Fruit fly (Drosophila melanogaster) whole organism, embryonic: Measurements from ENCODE around the gene Ldaf1.
A peak's percentile ranks its signal among the peaks of the same experiment; 100 is the strongest.

ENCODE experiments used
- Abd-B ChIP-seq: fragments of 200-800 bp; sonication (Bioruptor generic); optimal IDR thresholded peaks from 2 replicates; lab custom pipeline; 2018; ENCODE audit warnings: missing biosample characterization, mild to moderate bottlenecking, missing genetic modification characterization, moderate library complexity
- C15 ChIP-seq: fragments of 200-800 bp; sonication (Bioruptor generic); IDR thresholded peaks from 3 replicates; pipeline ENCODE4 v1.3.6; 2022; ENCODE audit warnings: missing biosample characterization, missing genetic modification characterization
- CG11695 ChIP-seq: fragments of 200-800 bp; sonication (Bioruptor generic); IDR thresholded peaks from 3 replicates; pipeline ENCODE4 v1.3.6; 2022; ENCODE audit warnings: missing biosample characterization, missing genetic modification characterization
- CG12659 ChIP-seq: fragments of 200-800 bp; sonication (Bioruptor generic); optimal IDR thresholded peaks from 3 replicates; lab custom pipeline; 2017; ENCODE audit warnings: mild to moderate bottlenecking, missing biosample characterization, missing genetic modification reagents, missing genetic modification characterization
- CG13624 ChIP-seq: fragments of 200-800 bp; sonication (Bioruptor generic); optimal IDR thresholded peaks from 2 replicates; lab custom pipeline; 2016; ENCODE audit warnings: missing biosample characterization, missing genetic modification characterization
- CG15601 ChIP-seq: fragments of 200-800 bp; sonication (Bioruptor generic); optimal IDR thresholded peaks from 3 replicates; lab custom pipeline; 2019; ENCODE audit warnings: missing biosample characterization, mild to moderate bottlenecking, missing genetic modification characterization, moderate library complexity
- CG1602 ChIP-seq: fragments of 200-800 bp; sonication (Bioruptor generic); optimal IDR thresholded peaks from 3 replicates; lab custom pipeline; 2016; ENCODE audit warnings: missing biosample characterization, missing genetic modification characterization
- CG1603 ChIP-seq: fragments of 200-800 bp; sonication (Bioruptor generic); optimal IDR thresholded peaks from 2 replicates; lab custom pipeline; 2019; ENCODE audit warnings: missing biosample characterization, mild to moderate bottlenecking, missing genetic modification characterization, moderate library complexity
- CG17612 ChIP-seq: fragments of 200-800 bp; sonication (Bioruptor generic); IDR thresholded peaks from 2 replicates; pipeline ENCODE4 v1.3.6; 2022; ENCODE audit warnings: missing biosample characterization, missing genetic modification characterization
- CG17802 ChIP-seq: fragments of 200-800 bp; sonication (Bioruptor generic); optimal IDR thresholded peaks from 2 replicates; lab custom pipeline; 2018; ENCODE audit warnings: missing biosample characterization, mild to moderate bottlenecking, missing genetic modification characterization, moderate library complexity
- CG18011 ChIP-seq: fragments of 200-800 bp; sonication (Bioruptor generic); optimal IDR thresholded peaks from 2 replicates; lab custom pipeline; 2017; ENCODE audit warnings: missing biosample characterization, missing genetic modification characterization, mild to moderate bottlenecking, moderate library complexity, missing genotype
- CG18262 ChIP-seq: fragments of 200-800 bp; optimal IDR thresholded peaks from 3 replicates; lab custom pipeline; 2019; ENCODE audit warnings: missing biosample characterization, mild to moderate bottlenecking, missing genetic modification characterization, moderate library complexity
- CG2120 ChIP-seq: fragments of 200-800 bp; sonication (Bioruptor generic); optimal IDR thresholded peaks from 3 replicates; lab custom pipeline; 2016; ENCODE audit warnings: missing biosample characterization, missing genetic modification characterization
- CG2678 ChIP-seq: fragments of 200-800 bp; sonication (Bioruptor generic); optimal IDR thresholded peaks from 3 replicates; lab custom pipeline; 2019; ENCODE audit warnings: missing biosample characterization, mild to moderate bottlenecking, missing genetic modification characterization, moderate library complexity
- CG3065 ChIP-seq: fragments of 200-800 bp; sonication (Bioruptor generic); optimal IDR thresholded peaks from 2 replicates; lab custom pipeline; 2016; ENCODE audit warnings: missing biosample characterization, missing genetic modification characterization
- CG6683 ChIP-seq: fragments of 200-800 bp; sonication (Bioruptor generic); optimal IDR thresholded peaks from 2 replicates; lab custom pipeline; 2017; ENCODE audit warnings: missing biosample characterization, mild to moderate bottlenecking, missing genetic modification characterization, missing genetic modification reagents
- CG7839 ChIP-seq: fragments of 200-800 bp; sonication (Bioruptor generic); optimal IDR thresholded peaks from 3 replicates; lab custom pipeline; 2018; ENCODE audit warnings: missing biosample characterization, mild to moderate bottlenecking, missing genetic modification characterization, moderate library complexity
- CG8944 ChIP-seq: fragments of 200-800 bp; sonication (Bioruptor generic); optimal IDR thresholded peaks from 3 replicates; lab custom pipeline; 2016; ENCODE audit warnings: missing biosample characterization, missing genetic modification characterization
- CG9609 ChIP-seq: fragments of 200-800 bp; sonication (Bioruptor generic); optimal IDR thresholded peaks from 3 replicates; lab custom pipeline; 2016; ENCODE audit warnings: missing biosample characterization, missing genetic modification characterization
- CG9797 ChIP-seq: fragments of 200-800 bp; sonication (Bioruptor generic); optimal IDR thresholded peaks from 3 replicates; lab custom pipeline; 2018; ENCODE audit warnings: missing biosample characterization, mild to moderate bottlenecking, missing genetic modification characterization
- Dad ChIP-seq: fragments of 200-800 bp; sonication (Bioruptor generic); optimal IDR thresholded peaks from 3 replicates; lab custom pipeline; 2016; ENCODE audit warnings: missing biosample characterization, missing genetic modification characterization
- Elba2 ChIP-seq: fragments of 200-800 bp; sonication (Bioruptor generic); optimal IDR thresholded peaks from 3 replicates; lab custom pipeline; 2016; ENCODE audit warnings: missing biosample characterization, missing genetic modification characterization
- Ets65A ChIP-seq: fragments of 200-800 bp; sonication (Bioruptor generic); peaks from one replicate; lab custom pipeline; 2016; ENCODE audit warnings: missing biosample characterization, missing genetic modification characterization
- GATAe ChIP-seq: fragments of 200-800 bp; sonication (Bioruptor generic); conservative IDR thresholded peaks from 2 replicates; pipeline ENCODE4 v1.3.6; 2022; ENCODE audit warnings: missing biosample characterization, missing genetic modification characterization
- H15 ChIP-seq: fragments of 200-800 bp; sonication (Bioruptor generic); IDR thresholded peaks from 3 replicates; pipeline ENCODE4 v1.3.6; 2022; ENCODE audit warnings: missing biosample characterization, missing genetic modification characterization
- HLH54F ChIP-seq: fragments of 200-800 bp; sonication (Bioruptor generic); optimal IDR thresholded peaks from 3 replicates; lab custom pipeline; 2016; ENCODE audit warnings: missing biosample characterization, missing genetic modification characterization
- Hmr ChIP-seq: fragments of 200-800 bp; sonication (Bioruptor generic); optimal IDR thresholded peaks from 3 replicates; lab custom pipeline; 2017; ENCODE audit warnings: mild to moderate bottlenecking, missing biosample characterization, missing genetic modification reagents, missing genetic modification characterization
- Lim3 ChIP-seq: fragments of 200-800 bp; sonication (Bioruptor generic); IDR thresholded peaks from 2 replicates; pipeline ENCODE4 v1.3.6; 2022; ENCODE audit warnings: missing biosample characterization, missing genetic modification characterization
- NC2β ChIP-seq: fragments of 200-800 bp; sonication (Bioruptor generic); optimal IDR thresholded peaks from 2 replicates; lab custom pipeline; 2016; ENCODE audit warnings: missing biosample characterization, missing genetic modification characterization
- NK7.1 ChIP-seq: fragments of 200-800 bp; sonication (Bioruptor generic); optimal IDR thresholded peaks from 3 replicates; lab custom pipeline; 2016; ENCODE audit warnings: missing biosample characterization, missing genetic modification characterization
- Oaz ChIP-seq: fragments of 200-800 bp; sonication (Bioruptor generic); IDR thresholded peaks from 2 replicates; pipeline ENCODE4 v1.3.6; 2022; ENCODE audit warnings: missing biosample characterization, missing genetic modification characterization
- Sin3A ChIP-seq: fragments of >200 bp; optimal IDR thresholded peaks from 2 replicates; lab custom pipeline; 2018
- Spps ChIP-seq: fragments of 200-800 bp; sonication (Bioruptor generic); optimal IDR thresholded peaks from 2 replicates; lab custom pipeline; 2018; ENCODE audit warnings: missing biosample characterization, mild to moderate bottlenecking, missing genetic modification characterization
- Trl ChIP-seq, 3 experiments: fragments of >200 bp in 2 of 3; fragments of 200-800 bp in 1 of 3; sonication (Bioruptor generic) in 1 of 3; optimal IDR thresholded peaks; 2 replicates in 1 of 3; 3 replicates in 2 of 3; lab custom pipeline; 2016 to 2017; ENCODE audit warnings: missing biosample characterization in 1 of 3, missing genetic modification characterization in 1 of 3
- ac ChIP-seq: fragments of 200-800 bp; sonication (Bioruptor generic); optimal IDR thresholded peaks from 3 replicates; lab custom pipeline; 2017; ENCODE audit warnings: missing biosample characterization, mild to moderate bottlenecking, missing genetic modification characterization
- al ChIP-seq: fragments of 200-800 bp; sonication (Bioruptor generic); IDR thresholded peaks from 2 replicates; pipeline ENCODE4 v1.3.6; 2022; ENCODE audit warnings: missing biosample characterization, missing genetic modification characterization
- bbx ChIP-seq: fragments of 200-800 bp; sonication (Bioruptor generic); IDR thresholded peaks from 2 replicates; pipeline ENCODE4 v1.3.6; 2022; ENCODE audit warnings: missing biosample characterization, missing genetic modification characterization; ENCODE audit not compliant: partially characterized antibody
- caup ChIP-seq: fragments of 200-800 bp; sonication (Bioruptor generic); optimal IDR thresholded peaks from 3 replicates; lab custom pipeline; 2017; ENCODE audit warnings: missing biosample characterization, mild to moderate bottlenecking, missing genetic modification characterization, moderate library complexity; ENCODE audit not compliant: severe bottlenecking
- crp ChIP-seq, 2 experiments: fragments of 200-800 bp; sonication (Bioruptor generic); optimal IDR thresholded peaks; 2 replicates in 1 of 2; 3 replicates in 1 of 2; lab custom pipeline; 2017; ENCODE audit warnings: missing biosample characterization in 2 of 2, missing genetic modification characterization in 2 of 2, mild to moderate bottlenecking in 1 of 2, moderate library complexity in 1 of 2
- dimm ChIP-seq: fragments of 200-800 bp; sonication (Bioruptor generic); IDR thresholded peaks from 2 replicates; pipeline ENCODE4 v1.3.6; 2022; ENCODE audit warnings: missing biosample characterization, missing genetic modification characterization
- eve ChIP-seq, 2 experiments: fragments of >200 bp; optimal IDR thresholded peaks; 2 replicates each; lab custom pipeline; 2017; ENCODE audit warnings: missing biosample characterization in 2 of 2, missing genetic modification characterization in 2 of 2
- insv ChIP-seq, 2 experiments: fragments of 200-800 bp; sonication (Bioruptor generic); optimal IDR thresholded peaks; 3 replicates each; lab custom pipeline; 2016 to 2018; ENCODE audit warnings: missing biosample characterization in 2 of 2, missing genetic modification characterization in 2 of 2
- jumu ChIP-seq: fragments of 200-800 bp; sonication (Bioruptor generic); optimal IDR thresholded peaks from 3 replicates; lab custom pipeline; 2016; ENCODE audit warnings: missing biosample characterization, missing genetic modification characterization
- lov ChIP-seq, 2 experiments: fragments of 200-800 bp in 1 of 2; fragments of >200 bp in 1 of 2; sonication (Bioruptor generic) in 1 of 2; IDR thresholded peaks in 1 of 2; optimal IDR thresholded peaks in 1 of 2; 2 replicates in 1 of 2; 3 replicates in 1 of 2; pipeline versions ENCODE4 v1.3.6 to Lab custom; 2017 to 2022; ENCODE audit warnings: missing biosample characterization in 1 of 2, missing genetic modification characterization in 1 of 2
- nerfin-1 ChIP-seq: fragments of 200-800 bp; sonication (Bioruptor generic); optimal IDR thresholded peaks from 3 replicates; lab custom pipeline; 2019; ENCODE audit warnings: missing biosample characterization, mild to moderate bottlenecking, missing genetic modification characterization, moderate library complexity
- nerfin-2 ChIP-seq: fragments of 200-800 bp; sonication (Bioruptor generic); IDR thresholded peaks from 2 replicates; pipeline ENCODE4 v1.3.6; 2022; ENCODE audit warnings: missing biosample characterization, missing genetic modification characterization; ENCODE audit not compliant: partially characterized antibody
- sd ChIP-seq: fragments of 200-800 bp; sonication (Bioruptor generic); optimal IDR thresholded peaks from 3 replicates; lab custom pipeline; 2018; ENCODE audit warnings: missing biosample characterization, mild to moderate bottlenecking, missing genetic modification characterization, moderate library complexity
- sqz ChIP-seq: fragments of 200-800 bp; sonication (Bioruptor generic); optimal IDR thresholded peaks from 3 replicates; lab custom pipeline; 2018; ENCODE audit warnings: missing biosample characterization, mild to moderate bottlenecking, missing genetic modification characterization
- ssp ChIP-seq: fragments of 200-800 bp; sonication (Bioruptor generic); IDR thresholded peaks from 2 replicates; pipeline ENCODE4 v1.3.6; 2022; ENCODE audit warnings: missing biosample characterization, missing genetic modification characterization
- zfh2 ChIP-seq: fragments of 200-800 bp; sonication (Bioruptor generic); optimal IDR thresholded peaks from 2 replicates; lab custom pipeline; 2016; ENCODE audit warnings: missing biosample characterization, missing genetic modification characterization

Gene Ldaf1

DNA sequence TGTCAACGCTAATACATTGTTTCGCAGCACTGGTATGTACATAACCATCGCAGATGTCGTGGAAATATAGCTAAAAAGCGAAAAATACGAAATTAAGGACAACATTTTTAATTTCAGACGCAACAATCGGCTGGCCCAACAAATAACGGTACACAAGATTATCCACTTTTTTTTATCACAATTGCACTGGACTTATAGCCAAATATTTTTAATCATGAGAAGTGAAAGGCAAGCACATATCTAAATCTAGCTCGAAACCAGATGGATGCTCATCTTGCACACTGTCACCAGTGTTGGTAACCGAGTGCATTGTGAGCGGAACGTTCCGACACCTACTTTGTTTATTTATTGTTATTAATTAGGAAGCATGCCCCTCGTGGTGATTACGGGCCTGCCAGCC lies 38.3 kb upstream of the Ldaf1 start, which contains the start of the genes CG3857 and CG3587 (continued):
- TF ChIP-seq CG17802 (tag; lab: Kevin White, UChicago) (no peak), nerfin-1 (tag; lab: Kevin White, UChicago) (peak; percentile 52), GATAe (GFP tag; lab: Robert Waterston, UW) (no peak; the same call in 1 of the 2 replicates), Hmr (GFP tag; lab: Kevin White, UChicago) (peak; percentile 81), Lim3 (no peak), dimm (GFP tag; lab: Robert Waterston, UW) (no peak), CG2120 (peak; percentile 91), lov (optimal IDR thresholded peaks at IDR 0.05; lab: Kevin White, UChicago) (no peak), lov (GFP tag; IDR thresholded peaks at IDR 0.05; lab: Robert Waterston, UW) (0 out of 3 replicates have a peak, but pooled peaks have one; percentile 43), C15 (no peak), CG15601 (tag; lab: Kevin White, UChicago) (peak; percentile 53), CG1602 (GFP tag; lab: Kevin White, UChicago) (peak; percentile 75), CG7839 (tag; lab: Kevin White, UChicago) (peak; percentile 67), Ets65A (peak; percentile 99), crp (GFP tag; optimal IDR thresholded peaks at IDR 0.05; lab: Kevin White, UChicago) (peak in 1 of 2 experiments; percentile 61), CG1603 (peak; percentile 75), CG13624 (GFP tag; lab: Kevin White, UChicago) (peak; percentile 90), CG9609 (peak; percentile 83), CG17612 (GFP tag; lab: Robert Waterston, UW) (no peak), CG9797 (GFP tag; lab: Kevin White, UChicago) (peak; percentile 15), eve (GFP tag; optimal IDR thresholded peaks at IDR 0.05; lab: Kevin White, UChicago) (no peak), CG11695 (GFP tag; lab: Robert Waterston, UW) (0 out of 3 replicates have a peak, but pooled peaks have one; percentile 32), CG18011 (GFP tag; lab: Kevin White, UChicago) (peak; percentile 58), CG6683 (no peak), CG12659 (GFP tag; lab: Kevin White, UChicago) (peak; percentile 78), Elba2 (GFP tag; lab: Kevin White, UChicago) (peak; percentile 47), jumu (GFP tag; lab: Kevin White, UChicago) (peak; percentile 62), Trl (optimal IDR thresholded peaks at IDR 0.05; lab: Kevin White, UChicago) (no peak), Trl (GFP tag; optimal IDR thresholded peaks at IDR 0.05; lab: Kevin White, UChicago) (peak; percentile 82), nerfin-2 (GFP tag; lab: Robert Waterston, UW) (no peak), Oaz (GFP tag; lab: Robert Waterston, UW) (no peak), CG3065 (no peak), zfh2 (GFP tag; lab: Kevin White, UChicago) (peak; percentile 92), bbx (GFP tag; lab: Robert Waterston, UW) (no peak), insv (GFP tag; optimal IDR thresholded peaks at IDR 0.05; lab: Kevin White, UChicago) (peak in 1 of 2 experiments; percentile 13), Dad (GFP tag; lab: Kevin White, UChicago) (peak; percentile 58), caup (peak; percentile 71), CG18262 (tag; lab: Kevin White, UChicago) (peak; percentile 71), al (GFP tag; lab: Robert Waterston, UW) (peak; percentile 75), H15 (GFP tag; lab: Robert Waterston, UW) (peak; percentile 35; the same call in 1 of the 3 replicates), CG8944 (GFP tag; lab: Kevin White, UChicago) (peak; percentile 82), HLH54F (GFP tag; lab: Kevin White, UChicago) (peak; percentile 80), Spps (tag; lab: Kevin White, UChicago) (no peak), Sin3A (lab: Kevin White, UChicago) (peak; percentile 69), ssp (peak; percentile 75), NC2β (GFP tag; lab: Kevin White, UChicago) (peak; percentile 58), CG2678 (tag; lab: Kevin White, UChicago) (peak; percentile 71), ac (no peak), Abd-B (peak; percentile 71), sqz (no peak), sd (peak; percentile 68), NK7.1 (peak; percentile 43)
